Worm (Caenorhabditis elegans): ENCODE data around the gene C01G12.9.

- no peak for TF ChIP-seq ZK185.1 (tag; optimal IDR thresholded peaks at IDR 0.05; ENCODE audit: poor library complexity, severe bottlenecking)
- TF ChIP-seq nfya-1 (tag; optimal IDR thresholded peaks at IDR 0.05; ENCODE audit: borderline replicate concordance, insufficient read depth), result no peak
Measured at ce11 chrII:14610492-14611142, 31.8 kb downstream of the C01G12.9 start.
